Fruit fly (Drosophila melanogaster): ENCODE data around the gene CG15572.
"Not testable (repeated sequence)": the region's sequence is repeated elsewhere in the genome, so short reads cannot be mapped to it uniquely, and the experiment has no call there.

DNA sequence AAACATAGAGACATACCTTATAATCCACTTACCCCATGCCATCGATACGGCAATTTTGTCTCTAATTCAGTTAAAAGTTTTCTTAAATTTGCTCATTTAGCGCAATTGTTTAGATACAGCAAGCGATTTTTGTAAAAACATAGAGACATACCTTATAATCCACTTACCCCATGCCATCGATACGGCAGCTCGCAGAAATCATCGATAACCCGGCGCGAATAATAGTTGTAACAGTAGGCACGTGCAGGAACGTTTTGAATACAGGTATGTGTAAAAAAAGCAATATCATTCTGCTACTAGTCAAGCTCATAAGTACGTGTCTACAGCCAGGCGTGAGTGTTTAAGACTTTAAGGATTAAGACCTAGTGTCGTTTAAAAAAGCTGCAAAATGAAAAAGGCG lies 50.7 kb downstream of the CG15572 start, which contains the start of gene NO66:
- TF ChIP-seq CG9705 (GFP tag; optimal IDR thresholded peaks at IDR 0.05); psq (GFP tag; optimal IDR thresholded peaks at IDR 0.05); usp (GFP tag; optimal IDR thresholded peaks at IDR 0.05); Dfd (GFP tag; optimal IDR thresholded peaks at IDR 0.05); brk (GFP tag; optimal IDR thresholded peaks at IDR 0.05); h (GFP tag; optimal IDR thresholded peaks at IDR 0.05); Rel (GFP tag; optimal IDR thresholded peaks at IDR 0.05); Rel (tag; optimal IDR thresholded peaks at IDR 0.05); fru (GFP tag; optimal IDR thresholded peaks at IDR 0.05); pan (optimal IDR thresholded peaks at IDR 0.05); ey (GFP tag; optimal IDR thresholded peaks at IDR 0.05): not testable (repeated sequence)
- TF ChIP-seq Myc (optimal IDR thresholded peaks at IDR 0.05), result peak; percentile 12

Data from whole organism, wandering third instar larva.